Fruit fly (Drosophila melanogaster) whole organism, embryonic: ENCODE results near the gene CG31804.

ENCODE experiments used
- B-H2 ChIP-seq: fragments of 200-800 bp; sonication (Bioruptor generic); optimal IDR thresholded peaks from 2 replicates; lab custom pipeline; 2018; ENCODE audit warnings: missing biosample characterization, mild to moderate bottlenecking, missing genetic modification characterization
- CG10147 ChIP-seq: fragments of 200-800 bp; sonication (Bioruptor generic); optimal IDR thresholded peaks from 2 replicates; lab custom pipeline; 2019; ENCODE audit warnings: missing biosample characterization, mild to moderate bottlenecking, missing genetic modification characterization, moderate library complexity
- CG10321 ChIP-seq: fragments of 200-800 bp; sonication (Bioruptor generic); IDR thresholded peaks from 2 replicates; pipeline ENCODE4 v1.3.6; 2022; ENCODE audit warnings: missing biosample characterization, missing genetic modification characterization
- CG10543 ChIP-seq: fragments of 200-800 bp; sonication (Bioruptor generic); optimal IDR thresholded peaks from 3 replicates; lab custom pipeline; 2017; ENCODE audit warnings: missing biosample characterization, mild to moderate bottlenecking, missing genetic modification characterization, moderate library complexity
- CG10959 ChIP-seq: fragments of 200-800 bp; sonication (Bioruptor generic); IDR thresholded peaks from 2 replicates; pipeline ENCODE4 v1.3.6; 2022; ENCODE audit warnings: missing biosample characterization, missing genetic modification characterization
- CG12236 ChIP-seq: fragments of 200-800 bp; sonication (Bioruptor generic); optimal IDR thresholded peaks from 2 replicates; lab custom pipeline; 2016; ENCODE audit warnings: missing biosample characterization, missing genetic modification characterization
- CG13894 ChIP-seq: fragments of 200-800 bp; sonication (Bioruptor generic); optimal IDR thresholded peaks from 3 replicates; lab custom pipeline; 2018; ENCODE audit warnings: missing biosample characterization, mild to moderate bottlenecking, missing genetic modification characterization, moderate library complexity
- CG15696 ChIP-seq: fragments of 200-800 bp; sonication (Bioruptor generic); optimal IDR thresholded peaks from 2 replicates; lab custom pipeline; 2019; ENCODE audit warnings: missing biosample characterization, mild to moderate bottlenecking, missing genetic modification characterization, moderate library complexity
- CG16813 ChIP-seq: fragments of 200-800 bp; sonication (Bioruptor generic); IDR thresholded peaks from 3 replicates; pipeline ENCODE4 v1.3.6; 2022; ENCODE audit warnings: missing biosample characterization, missing genetic modification characterization; ENCODE audit not compliant: partially characterized antibody
- CG17568 ChIP-seq: fragments of 200-800 bp; sonication (Bioruptor generic); optimal IDR thresholded peaks from 2 replicates; lab custom pipeline; 2018; ENCODE audit warnings: missing biosample characterization, mild to moderate bottlenecking, missing genetic modification characterization, moderate library complexity
- CG2120 ChIP-seq: fragments of 200-800 bp; sonication (Bioruptor generic); optimal IDR thresholded peaks from 3 replicates; lab custom pipeline; 2016; ENCODE audit warnings: missing biosample characterization, missing genetic modification characterization
- CG3281 ChIP-seq: fragments of 200-800 bp; sonication (Bioruptor generic); optimal IDR thresholded peaks from 3 replicates; lab custom pipeline; 2017; ENCODE audit warnings: missing biosample characterization, mild to moderate bottlenecking, missing genetic modification characterization
- CG33213 ChIP-seq: fragments of 200-800 bp; sonication (Bioruptor generic); optimal IDR thresholded peaks from 3 replicates; lab custom pipeline; 2016; ENCODE audit warnings: missing biosample characterization, missing genetic modification characterization
- CG6854 ChIP-seq: fragments of 200-800 bp; sonication (Bioruptor generic); optimal IDR thresholded peaks from 3 replicates; lab custom pipeline; 2017; ENCODE audit warnings: missing biosample characterization, mild to moderate bottlenecking, missing genetic modification characterization
- CG8290 ChIP-seq, 3 experiments: fragments of 200-800 bp; sonication (Bioruptor generic); optimal IDR thresholded peaks; 2 replicates each; lab custom pipeline; 2016 to 2019; ENCODE audit warnings: missing biosample characterization in 3 of 3, missing genetic modification characterization in 3 of 3, mild to moderate bottlenecking in 2 of 3, moderate library complexity in 1 of 3
- D19B ChIP-seq: fragments of 200-800 bp; sonication (Bioruptor generic); optimal IDR thresholded peaks from 2 replicates; lab custom pipeline; 2017; ENCODE audit warnings: missing biosample characterization, mild to moderate bottlenecking, missing genetic modification characterization
- Dip2 ChIP-seq: fragments of 200-800 bp; sonication (Bioruptor generic); IDR thresholded peaks from 2 replicates; pipeline ENCODE4 v1.3.6; 2022; ENCODE audit warnings: missing biosample characterization, missing genetic modification characterization
- Ets97D ChIP-seq: fragments of 200-800 bp; sonication (Bioruptor generic); optimal IDR thresholded peaks from 3 replicates; lab custom pipeline; 2016; ENCODE audit warnings: missing biosample characterization, missing genetic modification characterization
- H15 ChIP-seq: fragments of 200-800 bp; sonication (Bioruptor generic); IDR thresholded peaks from 3 replicates; pipeline ENCODE4 v1.3.6; 2022; ENCODE audit warnings: missing biosample characterization, missing genetic modification characterization
- HLH4C ChIP-seq: fragments of 200-800 bp; sonication (Bioruptor generic); IDR thresholded peaks from 3 replicates; pipeline ENCODE4 v1.3.6; 2022; ENCODE audit warnings: missing biosample characterization, missing genetic modification characterization; ENCODE audit not compliant: partially characterized antibody
- Hmr ChIP-seq: fragments of 200-800 bp; sonication (Bioruptor generic); optimal IDR thresholded peaks from 3 replicates; lab custom pipeline; 2017; ENCODE audit warnings: mild to moderate bottlenecking, missing biosample characterization, missing genetic modification reagents, missing genetic modification characterization
- Hr78 ChIP-seq, 2 experiments: fragments of 200-800 bp in 1 of 2; fragments of >200 bp in 1 of 2; sonication (Bioruptor generic) in 1 of 2; optimal IDR thresholded peaks; 2 replicates each; lab custom pipeline; 2017 to 2019; ENCODE audit warnings: missing biosample characterization in 2 of 2, missing genetic modification characterization in 2 of 2, mild to moderate bottlenecking in 1 of 2, moderate library complexity in 1 of 2
- Med ChIP-seq: fragments of 200-800 bp; sonication (Bioruptor generic); peaks from one replicate; lab custom pipeline; 2016; ENCODE audit warnings: missing biosample characterization, missing genetic modification characterization, mild to moderate bottlenecking, inconsistent platforms, moderate library complexity
- NC2β ChIP-seq: fragments of 200-800 bp; sonication (Bioruptor generic); optimal IDR thresholded peaks from 2 replicates; lab custom pipeline; 2016; ENCODE audit warnings: missing biosample characterization, missing genetic modification characterization
- Nf-YB ChIP-seq: fragments of 200-800 bp; sonication (Bioruptor generic); optimal IDR thresholded peaks from 3 replicates; lab custom pipeline; 2019; ENCODE audit warnings: missing biosample characterization, mild to moderate bottlenecking, missing genetic modification characterization, moderate library complexity
- NfI ChIP-seq: fragments of 200-800 bp; sonication (Bioruptor generic); optimal IDR thresholded peaks from 3 replicates; lab custom pipeline; 2018; ENCODE audit warnings: missing biosample characterization, mild to moderate bottlenecking, missing genetic modification characterization, moderate library complexity
- Pdp1 ChIP-seq, 2 experiments: fragments of 200-800 bp; sonication (Bioruptor generic); optimal IDR thresholded peaks; 3 replicates each; lab custom pipeline; 2016; ENCODE audit warnings: missing biosample characterization in 2 of 2, missing genetic modification characterization in 2 of 2, mild to moderate bottlenecking in 1 of 2, moderate library complexity in 1 of 2
- Rfx ChIP-seq: fragments of 200-800 bp; sonication (Bioruptor generic); IDR thresholded peaks from 2 replicates; pipeline ENCODE4 v1.3.6; 2022; ENCODE audit warnings: missing biosample characterization, missing genetic modification characterization
- Vsx1 ChIP-seq: fragments of 200-800 bp; sonication (Bioruptor generic); optimal IDR thresholded peaks from 2 replicates; lab custom pipeline; 2017; ENCODE audit warnings: missing biosample characterization, mild to moderate bottlenecking, missing genetic modification characterization, missing genetic modification reagents
- ab ChIP-seq: fragments of 200-800 bp; sonication (Bioruptor generic); optimal IDR thresholded peaks from 2 replicates; lab custom pipeline; 2016; ENCODE audit warnings: missing biosample characterization, missing genetic modification characterization
- aop ChIP-seq: fragments of 200-800 bp; sonication (Bioruptor generic); IDR thresholded peaks from 2 replicates; pipeline ENCODE4 v1.3.6; 2022; ENCODE audit warnings: missing biosample characterization, missing genetic modification characterization
- bowl ChIP-seq: fragments of 200-800 bp; sonication (Bioruptor generic); IDR thresholded peaks from 2 replicates; pipeline ENCODE4 v1.3.6; 2022; ENCODE audit warnings: missing biosample characterization, missing genetic modification characterization
- dan ChIP-seq: fragments of 200-800 bp; sonication (Bioruptor generic); IDR thresholded peaks from 2 replicates; pipeline ENCODE4 v1.3.6; 2022; ENCODE audit warnings: missing biosample characterization, missing genetic modification characterization
- dimm ChIP-seq: fragments of 200-800 bp; sonication (Bioruptor generic); IDR thresholded peaks from 2 replicates; pipeline ENCODE4 v1.3.6; 2022; ENCODE audit warnings: missing biosample characterization, missing genetic modification characterization
- esg ChIP-seq: fragments of 200-800 bp; sonication (Bioruptor generic); conservative IDR thresholded peaks from 2 replicates; pipeline ENCODE4 v1.3.6; 2022; ENCODE audit warnings: missing biosample characterization, missing genetic modification characterization
- fd96Cb ChIP-seq: fragments of 200-800 bp; sonication (Bioruptor generic); optimal IDR thresholded peaks from 2 replicates; lab custom pipeline; 2018; ENCODE audit warnings: missing biosample characterization, mild to moderate bottlenecking, missing genetic modification characterization, moderate library complexity
- fu2 ChIP-seq: fragments of 200-800 bp; sonication (Bioruptor generic); optimal IDR thresholded peaks from 2 replicates; lab custom pipeline; 2016; ENCODE audit warnings: missing biosample characterization, missing genetic modification characterization
- gfzf ChIP-seq: fragments of 200-800 bp; sonication (Bioruptor generic); optimal IDR thresholded peaks from 2 replicates; lab custom pipeline; 2016; ENCODE audit warnings: missing biosample characterization, mild to moderate bottlenecking, missing genetic modification characterization, moderate library complexity
- gsb-n ChIP-seq: fragments of 200-800 bp; sonication (Bioruptor generic); optimal IDR thresholded peaks from 3 replicates; lab custom pipeline; 2018; ENCODE audit warnings: missing biosample characterization, mild to moderate bottlenecking, missing genetic modification characterization
- kah ChIP-seq: fragments of 200-800 bp; sonication (Bioruptor generic); optimal IDR thresholded peaks from 2 replicates; lab custom pipeline; 2018; ENCODE audit warnings: missing biosample characterization, mild to moderate bottlenecking, missing genetic modification characterization
- mam ChIP-seq: fragments of 200-800 bp; sonication (Bioruptor generic); optimal IDR thresholded peaks from 3 replicates; lab custom pipeline; 2016; ENCODE audit warnings: missing biosample characterization, missing genetic modification characterization
- pzg ChIP-seq: fragments of 200-800 bp; sonication (Bioruptor generic); optimal IDR thresholded peaks from 3 replicates; lab custom pipeline; 2018; ENCODE audit warnings: missing biosample characterization, mild to moderate bottlenecking, missing genetic modification characterization, moderate library complexity
- repo ChIP-seq: fragments of 200-800 bp; sonication (Bioruptor generic); optimal IDR thresholded peaks from 2 replicates; lab custom pipeline; 2016; ENCODE audit warnings: missing biosample characterization, missing genetic modification characterization
- rib ChIP-seq: fragments of 200-800 bp; sonication (Bioruptor generic); IDR thresholded peaks from 2 replicates; pipeline ENCODE4 v1.3.6; 2022; ENCODE audit warnings: missing biosample characterization, missing genetic modification characterization
- sisA ChIP-seq: fragments of 200-800 bp; sonication (Bioruptor generic); IDR thresholded peaks from 2 replicates; pipeline ENCODE4 v1.3.6; 2022; ENCODE audit warnings: missing biosample characterization, missing genetic modification characterization
- so ChIP-seq: fragments of 200-800 bp; sonication (Bioruptor generic); IDR thresholded peaks from 3 replicates; pipeline ENCODE4 v1.3.6; 2022; ENCODE audit warnings: missing biosample characterization, missing genetic modification characterization
- sug ChIP-seq: fragments of 200-800 bp; optimal IDR thresholded peaks from 2 replicates; lab custom pipeline; 2019; ENCODE audit warnings: missing biosample characterization, mild to moderate bottlenecking, missing genetic modification characterization, moderate library complexity
- tio ChIP-seq: fragments of 200-800 bp; sonication (Bioruptor generic); optimal IDR thresholded peaks from 2 replicates; lab custom pipeline; 2017; ENCODE audit warnings: missing biosample characterization, missing genetic modification characterization, inconsistent platforms
- tup ChIP-seq: fragments of 200-800 bp; sonication (Bioruptor generic); optimal IDR thresholded peaks from 2 replicates; lab custom pipeline; 2016; ENCODE audit warnings: missing biosample characterization, mild to moderate bottlenecking, missing genetic modification characterization, moderate library complexity
- tx ChIP-seq: fragments of 200-800 bp; sonication (Bioruptor generic); optimal IDR thresholded peaks from 2 replicates; lab custom pipeline; 2016; ENCODE audit warnings: missing biosample characterization, missing genetic modification characterization
- vvl ChIP-seq: fragments of 200-800 bp; sonication (Bioruptor generic); IDR thresholded peaks from 2 replicates; pipeline ENCODE4 v1.3.6; 2022; ENCODE audit warnings: missing biosample characterization, missing genetic modification characterization

The CG31804 gene

DNA sequence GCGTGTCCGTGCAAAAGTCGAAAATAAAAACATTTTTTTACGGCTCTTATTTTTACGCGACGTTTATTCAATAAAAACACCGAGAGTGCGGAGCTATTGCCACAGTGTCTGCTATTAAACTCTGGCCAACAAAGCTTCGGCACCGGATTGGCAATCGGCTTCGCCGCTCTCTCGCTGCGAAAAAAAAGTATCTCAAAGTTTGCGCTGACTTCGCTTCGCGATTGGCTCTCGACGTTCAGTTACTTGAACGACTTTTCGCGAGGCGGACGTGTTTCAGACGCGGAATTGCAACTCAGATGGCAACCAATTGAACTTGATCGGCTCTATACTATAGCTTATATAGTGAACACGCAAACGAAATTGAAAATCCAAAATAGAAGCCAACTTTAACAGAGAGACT, 25.8 kb downstream of the CG31804 start (continued):
- no peak for TF ChIP-seq bowl (GFP tag; lab: Robert Waterston, UW)
- no peak for TF ChIP-seq HLH4C
- peak; percentile 52 for TF ChIP-seq B-H2 (GFP tag; lab: Kevin White, UChicago)
- TF ChIP-seq CG2120 = no peak
- TF ChIP-seq CG15696 (tag; lab: Kevin White, UChicago) = no peak
- TF ChIP-seq CG33213 (GFP tag; lab: Kevin White, UChicago) = no peak
- peak; percentile 40; the same call in 1 of the 2 replicates for TF ChIP-seq Rfx
- TF ChIP-seq CG10959 (GFP tag; lab: Robert Waterston, UW) = no peak
- no peak for TF ChIP-seq mam
- TF ChIP-seq Ets97D = no peak
- peak; percentile 50 for TF ChIP-seq Nf-YB (GFP tag; lab: Kevin White, UChicago)
- TF ChIP-seq Vsx1 (GFP tag; lab: Kevin White, UChicago) = no peak
- TF ChIP-seq kah (GFP tag; lab: Kevin White, UChicago) = no peak
- TF ChIP-seq NfI = no peak
- TF ChIP-seq sisA (GFP tag; lab: Robert Waterston, UW) = no peak
- TF ChIP-seq gsb-n (tag; lab: Kevin White, UChicago) = no peak
- no peak for TF ChIP-seq dan (GFP tag; lab: Robert Waterston, UW)
- TF ChIP-seq Med (GFP tag; lab: Kevin White, UChicago) = peak; percentile 81
- TF ChIP-seq CG3281 (GFP tag; lab: Kevin White, UChicago) = no peak
- TF ChIP-seq Hmr (GFP tag; lab: Kevin White, UChicago) = peak; percentile 11
- TF ChIP-seq Pdp1 (GFP tag; optimal IDR thresholded peaks at IDR 0.05; lab: Kevin White, UChicago) = peak in 1 of 2 experiments; percentile 74
- TF ChIP-seq pzg = no peak
- no peak for TF ChIP-seq repo (GFP tag; lab: Kevin White, UChicago)
- no peak for TF ChIP-seq fu2 (GFP tag; lab: Kevin White, UChicago)
- TF ChIP-seq tup (GFP tag; lab: Kevin White, UChicago) = no peak
- TF ChIP-seq sug = peak; percentile 52
- no peak for TF ChIP-seq CG17568 (GFP tag; lab: Kevin White, UChicago)
- peak; percentile 63 for TF ChIP-seq rib (GFP tag; lab: Robert Waterston, UW)
- no peak for TF ChIP-seq CG8290 (GFP tag; optimal IDR thresholded peaks at IDR 0.05; lab: Kevin White, UChicago)
- TF ChIP-seq CG8290 (tag; optimal IDR thresholded peaks at IDR 0.05; lab: Kevin White, UChicago) = peak in 1 of 2 experiments; percentile 45
- TF ChIP-seq CG16813 (GFP tag; lab: Robert Waterston, UW) = 0 out of 3 replicates have a peak, but pooled peaks have one; percentile 9
- TF ChIP-seq CG10147 (GFP tag; lab: Kevin White, UChicago) = no peak
- TF ChIP-seq dimm (GFP tag; lab: Robert Waterston, UW) = no peak
- TF ChIP-seq tio (GFP tag; lab: Kevin White, UChicago) = no peak
- 0 out of 2 replicates have a peak, but pooled peaks have one; percentile 13 for TF ChIP-seq vvl (GFP tag; lab: Robert Waterston, UW)
- TF ChIP-seq fd96Cb (tag; lab: Kevin White, UChicago) = no peak
- TF ChIP-seq D19B (GFP tag; lab: Kevin White, UChicago) = no peak
- no peak for TF ChIP-seq CG6854 (GFP tag; lab: Kevin White, UChicago)
- no peak for TF ChIP-seq Dip2
- TF ChIP-seq aop = no peak
- no peak for TF ChIP-seq so
- TF ChIP-seq ab (GFP tag; lab: Kevin White, UChicago) = no peak
- TF ChIP-seq gfzf = no peak
- TF ChIP-seq Hr78 (GFP tag; optimal IDR thresholded peaks at IDR 0.05; lab: Kevin White, UChicago) = no peak
- TF ChIP-seq CG13894 = peak; percentile 51
- no peak for TF ChIP-seq CG12236 (GFP tag; lab: Kevin White, UChicago)
- TF ChIP-seq CG10321 (GFP tag; lab: Robert Waterston, UW) = no peak
- no peak for TF ChIP-seq NC2β (GFP tag; lab: Kevin White, UChicago)
- TF ChIP-seq esg (GFP tag; lab: Robert Waterston, UW) = no peak
- no peak for TF ChIP-seq tx
- peak; percentile 42 for TF ChIP-seq CG10543 (GFP tag; lab: Kevin White, UChicago)
- TF ChIP-seq H15 (GFP tag; lab: Robert Waterston, UW) = no peak
